Fruit fly (Drosophila melanogaster): Measurements from ENCODE around the gene CG12025.

Gene CG12025

DNA sequence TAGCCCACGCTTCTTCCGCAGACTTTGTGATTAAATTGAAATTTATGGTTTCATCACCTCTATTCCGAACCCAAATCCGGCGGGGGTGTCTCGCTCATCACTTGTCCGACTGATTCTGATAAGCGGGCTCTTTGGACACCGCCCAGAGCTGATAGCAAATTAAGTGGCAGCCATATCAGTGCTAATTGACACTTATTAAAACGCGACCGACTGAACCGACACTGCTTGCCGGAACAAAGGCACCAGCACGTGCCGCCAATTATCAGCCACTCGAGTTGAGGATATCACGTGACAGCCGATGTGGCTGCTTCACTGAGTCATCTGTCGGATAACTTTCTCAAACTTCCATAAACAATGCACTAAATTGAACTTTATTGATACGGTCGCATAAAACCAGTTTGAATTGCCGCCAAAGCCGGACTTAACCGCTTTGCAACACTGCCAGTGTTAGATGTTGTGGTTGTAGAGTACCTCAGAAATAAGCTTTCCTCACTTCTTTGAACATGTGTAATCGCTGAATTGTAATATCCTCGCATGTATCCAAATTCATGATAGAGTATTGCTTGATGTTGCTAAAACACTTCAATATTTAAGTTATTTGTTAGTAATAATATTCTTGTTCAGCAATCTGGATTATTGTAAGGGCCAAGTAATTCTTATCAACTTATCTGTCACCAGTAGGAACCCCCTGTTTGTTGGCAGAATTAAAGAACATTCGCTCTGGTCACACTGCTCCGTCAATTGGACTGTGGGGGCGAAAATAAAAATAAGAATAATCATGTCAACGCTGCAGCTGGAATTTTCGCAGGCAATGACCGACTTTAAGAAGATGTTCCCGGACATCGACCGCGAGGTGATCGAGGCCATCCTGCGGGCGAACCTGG lies 8.5 kb upstream of the CG12025 start, which contains the start of gene CG12024 (continued):
- TF ChIP-seq cad (GFP tag; optimal IDR thresholded peaks at IDR 0.05) (no peak), ab (GFP tag; optimal IDR thresholded peaks at IDR 0.05) (peak; percentile 34), ranshi (GFP tag; IDR thresholded peaks at IDR 0.05) (no peak), chinmo (GFP tag; IDR thresholded peaks at IDR 0.05; ENCODE audit: partially characterized antibody) (no peak), al (GFP tag; IDR thresholded peaks at IDR 0.05) (peak; percentile 66), ATbp (GFP tag; optimal IDR thresholded peaks at IDR 0.05) (peak; percentile 19), unpg (GFP tag; optimal IDR thresholded peaks at IDR 0.05) (peak; percentile 62), ato (GFP tag; IDR thresholded peaks at IDR 0.05; ENCODE audit: partially characterized antibody) (no peak), CG7839 (tag; optimal IDR thresholded peaks at IDR 0.05) (peak; percentile 74), hth (optimal IDR thresholded peaks at IDR 0.05) (no peak), CG6854 (GFP tag; optimal IDR thresholded peaks at IDR 0.05) (no peak), pzg (GFP tag; optimal IDR thresholded peaks at IDR 0.05) (peak; percentile 91), CG11398 (GFP tag; optimal IDR thresholded peaks at IDR 0.05) (no peak), CG7745 (tag; optimal IDR thresholded peaks at IDR 0.05) (no peak), CG1602 (GFP tag; optimal IDR thresholded peaks at IDR 0.05) (peak; percentile 74), Sry-β (GFP tag; optimal IDR thresholded peaks at IDR 0.05) (peak; percentile 8), CG32767 (GFP tag; IDR thresholded peaks at IDR 0.05) (no peak; the same call in 1 of the 2 replicates), chif (GFP tag; optimal IDR thresholded peaks at IDR 0.05) (peak; percentile 74 to 81), nerfin-2 (GFP tag; IDR thresholded peaks at IDR 0.05; ENCODE audit: partially characterized antibody) (no peak), Gug (GFP tag; IDR thresholded peaks at IDR 0.05) (peak; percentile 56; the same call in 2 of the 4 replicates), Lim3 (GFP tag; IDR thresholded peaks at IDR 0.05) (no peak), cas (GFP tag; IDR thresholded peaks at IDR 0.05) (peak; percentile 25; the same call in 1 of the 2 replicates), CG17361 (GFP tag; IDR thresholded peaks at IDR 0.05) (peak; percentile 87), unc-4 (GFP tag; IDR thresholded peaks at IDR 0.05; ENCODE audit: partially characterized antibody) (peak; percentile 42; the same call in 1 of the 2 replicates), Elba2 (GFP tag; optimal IDR thresholded peaks at IDR 0.05) (peak; percentile 95), tap (tag; optimal IDR thresholded peaks at IDR 0.05) (peak; percentile 40), CG12155 (GFP tag; optimal IDR thresholded peaks at IDR 0.05) (peak; percentile 76), vvl (GFP tag; IDR thresholded peaks at IDR 0.05) (no peak; the same call in 1 of the 2 replicates), CG13894 (tag; optimal IDR thresholded peaks at IDR 0.05) (peak; percentile 65), CG14965 (GFP tag; optimal IDR thresholded peaks at IDR 0.05; ENCODE audit: borderline replicate concordance) (no peak), pros (GFP tag; optimal IDR thresholded peaks at IDR 0.05) (no peak), gro (GFP tag; optimal IDR thresholded peaks at IDR 0.05) (peak; percentile 63), h (optimal IDR thresholded peaks at IDR 0.05) (no peak), CG10147 (GFP tag; optimal IDR thresholded peaks at IDR 0.05) (peak; percentile 71), CoRest (tag; optimal IDR thresholded peaks at IDR 0.05) (peak; percentile 91), CG17359 (tag; optimal IDR thresholded peaks at IDR 0.05) (peak; percentile 63), E2f2 (GFP tag; IDR thresholded peaks at IDR 0.05) (peak; percentile 94), Meics (GFP tag; optimal IDR thresholded peaks at IDR 0.05) (peak; percentile 66), MBD-R2 (GFP tag; IDR thresholded peaks at IDR 0.05) (peak; percentile 70), disco-r (GFP tag; optimal IDR thresholded peaks at IDR 0.05) (peak; percentile 85), cato (GFP tag; optimal IDR thresholded peaks at IDR 0.05; ENCODE audit: borderline replicate concordance) (peak; percentile 54), mam (GFP tag; optimal IDR thresholded peaks at IDR 0.05) (peak; percentile 86), salm (tag; optimal IDR thresholded peaks at IDR 0.05) (peak; percentile 3), ssp (GFP tag; IDR thresholded peaks at IDR 0.05) (peak; percentile 98), CG7928 (GFP tag; optimal IDR thresholded peaks at IDR 0.05) (peak; percentile 49), CG16815 (GFP tag; optimal IDR thresholded peaks at IDR 0.05) (peak; percentile 72), repo (GFP tag; optimal IDR thresholded peaks at IDR 0.05) (peak; percentile 32), az2 (GFP tag; optimal IDR thresholded peaks at IDR 0.05) (peak; percentile 72), CG32532 (GFP tag; IDR thresholded peaks at IDR 0.05) (peak; percentile 76)
